Worm (Caenorhabditis elegans) whole organism, L2 larva: ENCODE data around the gene T23B7.3.

Experiments
- ZK546.5 ChIP-seq: sonication (generic microtip); optimal IDR thresholded peaks from 2 replicates; lab custom pipeline; 2017; ENCODE audit warnings: missing biosample characterization, missing genetic modification characterization
- ama-1 ChIP-seq: fragments of 150-350 bp; optimal IDR thresholded peaks from 2 replicates; lab custom pipeline; 2018; ENCODE audit warnings: inconsistent platforms
- ceh-82 ChIP-seq: fragments of 150-350 bp; optimal IDR thresholded peaks from 2 replicates; lab custom pipeline; 2014; ENCODE audit warnings: missing biosample characterization, missing genetic modification characterization
- elt-1 ChIP-seq: fragments of 150-350 bp; optimal IDR thresholded peaks from 2 replicates; lab custom pipeline; 2014; ENCODE audit warnings: missing biosample characterization, missing genetic modification characterization
- elt-3 ChIP-seq: sonication (generic microtip); optimal IDR thresholded peaks from 2 replicates; lab custom pipeline; 2017; ENCODE audit warnings: missing biosample characterization, missing genetic modification characterization
- fos-1 ChIP-seq: fragments of 150-350 bp; optimal IDR thresholded peaks from 2 replicates; lab custom pipeline; 2014; ENCODE audit warnings: missing biosample characterization, missing genetic modification characterization
- nhr-23 ChIP-seq: fragments of 150-350 bp; optimal IDR thresholded peaks from 2 replicates; lab custom pipeline; 2014; ENCODE audit warnings: missing biosample characterization, missing genetic modification reagents, missing genetic modification characterization
- nhr-77 ChIP-seq: fragments of 150-350 bp; optimal IDR thresholded peaks from 2 replicates; lab custom pipeline; 2014; ENCODE audit warnings: missing biosample characterization, missing genetic modification characterization
- snpc-4 ChIP-seq: fragments of 150-350 bp; optimal IDR thresholded peaks from 2 replicates; lab custom pipeline; 2014; ENCODE audit warnings: missing biosample characterization, missing genetic modification characterization
- unc-62 ChIP-seq: fragments of 150-350 bp; optimal IDR thresholded peaks from 2 replicates; lab custom pipeline; 2014; ENCODE audit warnings: missing biosample characterization, missing genetic modification reagents, missing genetic modification characterization

- TF ChIP-seq snpc-4 (tag; lab: Kevin White, UChicago): no peak
- no peak for TF ChIP-seq nhr-77 (tag; lab: Kevin White, UChicago)
- TF ChIP-seq elt-3: no peak
- TF ChIP-seq ZK546.5 (tag; lab: Kevin White, UChicago): no peak
- TF ChIP-seq unc-62 (GFP tag; lab: Kevin White, UChicago): no peak
- peak; percentile 37 for TF ChIP-seq fos-1 (tag; lab: Kevin White, UChicago)
- TF ChIP-seq elt-1 (tag; lab: Kevin White, UChicago): no peak
- TF ChIP-seq nhr-23 (tag; lab: Kevin White, UChicago): no peak
- TF ChIP-seq ama-1 (lab: Kevin White, UChicago): no peak
- no peak for TF ChIP-seq ceh-82
These were observed 28.2 kb upstream of the T23B7.3 start, which contains the start of gene lact-5 for ce11 chrII:4821739-4822138.
